Fruit fly (Drosophila melanogaster) whole organism, embryonic: ENCODE measurements around the gene ZnT86D.
A peak's percentile ranks its signal among the peaks of the same experiment; 100 is the strongest.

Experiments used
- Abd-B ChIP-seq: fragments of 200-800 bp; sonication (Bioruptor generic); optimal IDR thresholded peaks from 2 replicates; lab custom pipeline; 2018; ENCODE audit warnings: missing biosample characterization, mild to moderate bottlenecking, missing genetic modification characterization, moderate library complexity
- Bteb2 ChIP-seq: fragments of 200-800 bp; sonication (Bioruptor generic); optimal IDR thresholded peaks from 2 replicates; lab custom pipeline; 2016; ENCODE audit warnings: missing biosample characterization, missing genetic modification characterization
- CG10366 ChIP-seq: fragments of 200-800 bp; sonication (Bioruptor generic); IDR thresholded peaks from 2 replicates; pipeline ENCODE4 v1.3.6; 2022; ENCODE audit warnings: missing biosample characterization, missing genetic modification characterization
- CG10543 ChIP-seq: fragments of 200-800 bp; sonication (Bioruptor generic); optimal IDR thresholded peaks from 3 replicates; lab custom pipeline; 2017; ENCODE audit warnings: missing biosample characterization, mild to moderate bottlenecking, missing genetic modification characterization, moderate library complexity
- CG10565 ChIP-seq: fragments of 200-800 bp; sonication (Bioruptor generic); optimal IDR thresholded peaks from 3 replicates; lab custom pipeline; 2016; ENCODE audit warnings: missing biosample characterization, mild to moderate bottlenecking, missing genetic modification characterization
- CG11093 ChIP-seq: fragments of 200-800 bp; sonication (Bioruptor generic); IDR thresholded peaks from 3 replicates; pipeline ENCODE4 v1.3.6; 2022; ENCODE audit warnings: missing biosample characterization, missing genetic modification characterization
- CG11560 ChIP-seq: fragments of 200-800 bp; sonication (Bioruptor generic); IDR thresholded peaks from 3 replicates; pipeline ENCODE4 v1.3.6; 2022; ENCODE audit warnings: missing biosample characterization, missing genetic modification characterization
- CG12942 ChIP-seq: fragments of 200-800 bp; sonication (Bioruptor generic); optimal IDR thresholded peaks from 3 replicates; lab custom pipeline; 2016; ENCODE audit warnings: missing biosample characterization, missing genetic modification characterization
- CG13624 ChIP-seq: fragments of 200-800 bp; sonication (Bioruptor generic); optimal IDR thresholded peaks from 2 replicates; lab custom pipeline; 2016; ENCODE audit warnings: missing biosample characterization, missing genetic modification characterization
- CG14860 ChIP-seq: fragments of 200-800 bp; sonication (Bioruptor generic); IDR thresholded peaks from 3 replicates; pipeline ENCODE4 v1.3.6; 2022; ENCODE audit warnings: missing biosample characterization, missing genetic modification characterization; ENCODE audit not compliant: partially characterized antibody
- CG15073 ChIP-seq: fragments of 200-800 bp; sonication (Bioruptor generic); optimal IDR thresholded peaks from 2 replicates; lab custom pipeline; 2016; ENCODE audit warnings: missing biosample characterization, missing genetic modification characterization
- CG15601 ChIP-seq: fragments of 200-800 bp; sonication (Bioruptor generic); optimal IDR thresholded peaks from 3 replicates; lab custom pipeline; 2019; ENCODE audit warnings: missing biosample characterization, mild to moderate bottlenecking, missing genetic modification characterization, moderate library complexity
- CG15696 ChIP-seq: fragments of 200-800 bp; sonication (Bioruptor generic); optimal IDR thresholded peaks from 2 replicates; lab custom pipeline; 2019; ENCODE audit warnings: missing biosample characterization, mild to moderate bottlenecking, missing genetic modification characterization, moderate library complexity
- CG17359 ChIP-seq: fragments of 200-800 bp; sonication (Bioruptor generic); optimal IDR thresholded peaks from 3 replicates; lab custom pipeline; 2018; ENCODE audit warnings: missing biosample characterization, mild to moderate bottlenecking, missing genetic modification characterization, moderate library complexity
- CG18764 ChIP-seq: fragments of 200-800 bp; sonication (Bioruptor generic); optimal IDR thresholded peaks from 3 replicates; lab custom pipeline; 2016; ENCODE audit warnings: missing biosample characterization, missing genetic modification characterization
- CG2116 ChIP-seq: fragments of 200-800 bp; sonication (Bioruptor generic); optimal IDR thresholded peaks from 3 replicates; lab custom pipeline; 2018; ENCODE audit warnings: missing biosample characterization, mild to moderate bottlenecking, missing genetic modification characterization
- CG2129 ChIP-seq: fragments of 200-800 bp; sonication (Bioruptor generic); IDR thresholded peaks from 2 replicates; pipeline ENCODE4 v1.3.6; 2022; ENCODE audit warnings: missing biosample characterization, missing genetic modification characterization; ENCODE audit not compliant: partially characterized antibody
- CG2889 ChIP-seq: fragments of 200-800 bp; sonication (Bioruptor generic); IDR thresholded peaks from 3 replicates; pipeline ENCODE4 v1.3.6; 2022; ENCODE audit warnings: missing biosample characterization, missing genetic modification characterization
- CG33557 ChIP-seq: fragments of 200-800 bp; sonication (Bioruptor generic); optimal IDR thresholded peaks from 2 replicates; lab custom pipeline; 2019; ENCODE audit warnings: missing biosample characterization, mild to moderate bottlenecking, missing genetic modification characterization, moderate library complexity
- CG4328 ChIP-seq: fragments of 200-800 bp; sonication (Bioruptor generic); optimal IDR thresholded peaks from 3 replicates; lab custom pipeline; 2017; ENCODE audit warnings: missing biosample characterization, missing genetic modification reagents, missing genetic modification characterization
- CG7372 ChIP-seq: fragments of 200-800 bp; sonication (Bioruptor generic); IDR thresholded peaks from 2 replicates; pipeline ENCODE4 v1.3.6; 2022; ENCODE audit warnings: missing biosample characterization, missing genetic modification characterization
- CG7556 ChIP-seq: fragments of 200-800 bp; sonication (Bioruptor generic); optimal IDR thresholded peaks from 2 replicates; lab custom pipeline; 2017; ENCODE audit warnings: missing biosample characterization, mild to moderate bottlenecking, missing genetic modification characterization
- CG8924 ChIP-seq: fragments of 200-800 bp; optimal IDR thresholded peaks from 3 replicates; lab custom pipeline; 2019; ENCODE audit warnings: missing biosample characterization, mild to moderate bottlenecking, missing genetic modification characterization, moderate library complexity
- CTCF ChIP-seq: fragments of 200-800 bp; sonication (Bioruptor generic); optimal IDR thresholded peaks from 2 replicates; lab custom pipeline; 2017; ENCODE audit warnings: missing biosample characterization, mild to moderate bottlenecking, missing genetic modification characterization, moderate library complexity
- CrebB ChIP-seq: fragments of 200-800 bp; sonication (Bioruptor generic); optimal IDR thresholded peaks from 3 replicates; lab custom pipeline; 2018; ENCODE audit warnings: missing biosample characterization, mild to moderate bottlenecking, missing genetic modification characterization
- D19B ChIP-seq: fragments of 200-800 bp; sonication (Bioruptor generic); optimal IDR thresholded peaks from 2 replicates; lab custom pipeline; 2017; ENCODE audit warnings: missing biosample characterization, mild to moderate bottlenecking, missing genetic modification characterization
- Fer2 ChIP-seq: fragments of 200-800 bp; sonication (Bioruptor generic); optimal IDR thresholded peaks from 2 replicates; lab custom pipeline; 2018; ENCODE audit warnings: missing biosample characterization, mild to moderate bottlenecking, missing genetic modification characterization, moderate library complexity
- HLH4C ChIP-seq: fragments of 200-800 bp; sonication (Bioruptor generic); IDR thresholded peaks from 3 replicates; pipeline ENCODE4 v1.3.6; 2022; ENCODE audit warnings: missing biosample characterization, missing genetic modification characterization; ENCODE audit not compliant: partially characterized antibody
- Max ChIP-seq: fragments of 200-800 bp; sonication (Bioruptor generic); optimal IDR thresholded peaks from 2 replicates; lab custom pipeline; 2016; ENCODE audit warnings: missing biosample characterization, mild to moderate bottlenecking, missing genetic modification characterization
- Poxn ChIP-seq: fragments of 200-800 bp; sonication (Bioruptor generic); IDR thresholded peaks from 2 replicates; pipeline ENCODE4 v1.3.6; 2022; ENCODE audit warnings: missing biosample characterization, missing genetic modification characterization
- Sry-δ ChIP-seq: fragments of 200-800 bp; sonication (Bioruptor generic); optimal IDR thresholded peaks from 2 replicates; lab custom pipeline; 2016; ENCODE audit warnings: missing biosample characterization, missing genetic modification characterization
- TFAM ChIP-seq: fragments of 200-800 bp; sonication (Bioruptor generic); optimal IDR thresholded peaks from 2 replicates; lab custom pipeline; 2017; ENCODE audit warnings: missing biosample characterization, missing genetic modification characterization, inconsistent platforms
- chm ChIP-seq: fragments of 200-800 bp; sonication (Bioruptor generic); IDR thresholded peaks from 2 replicates; pipeline ENCODE4 v1.3.6; 2022; ENCODE audit warnings: missing biosample characterization, missing genetic modification characterization
- en ChIP-seq: fragments of 200-800 bp; sonication (Bioruptor generic); optimal IDR thresholded peaks from 2 replicates; lab custom pipeline; 2016; ENCODE audit warnings: missing biosample characterization, missing genetic modification characterization
- eve ChIP-seq, 2 experiments: fragments of >200 bp; optimal IDR thresholded peaks; 2 replicates each; lab custom pipeline; 2017; ENCODE audit warnings: missing biosample characterization in 2 of 2, missing genetic modification characterization in 2 of 2
- fd96Cb ChIP-seq: fragments of 200-800 bp; sonication (Bioruptor generic); optimal IDR thresholded peaks from 2 replicates; lab custom pipeline; 2018; ENCODE audit warnings: missing biosample characterization, mild to moderate bottlenecking, missing genetic modification characterization, moderate library complexity
- ftz-f1 ChIP-seq: fragments of 200-800 bp; sonication (Bioruptor generic); optimal IDR thresholded peaks from 2 replicates; lab custom pipeline; 2016; ENCODE audit warnings: missing biosample characterization, missing genetic modification characterization
- gce ChIP-seq: fragments of 200-800 bp; sonication (Bioruptor generic); IDR thresholded peaks from 3 replicates; pipeline ENCODE4 v1.3.6; 2022; ENCODE audit warnings: missing biosample characterization, missing genetic modification characterization
- grau ChIP-seq: fragments of 200-800 bp; optimal IDR thresholded peaks from 3 replicates; lab custom pipeline; 2019; ENCODE audit warnings: missing biosample characterization, mild to moderate bottlenecking, missing genetic modification characterization, moderate library complexity
- ind ChIP-seq: fragments of 200-800 bp; sonication (Bioruptor generic); optimal IDR thresholded peaks from 3 replicates; lab custom pipeline; 2016; ENCODE audit warnings: missing biosample characterization, missing genetic modification characterization
- kay ChIP-seq: fragments of 200-800 bp; sonication (Bioruptor generic); optimal IDR thresholded peaks from 2 replicates; lab custom pipeline; 2016; ENCODE audit warnings: missing biosample characterization, missing genetic modification characterization
- lmd ChIP-seq: fragments of 200-800 bp; sonication (Bioruptor generic); IDR thresholded peaks from 2 replicates; pipeline ENCODE4 v1.3.6; 2022; ENCODE audit warnings: missing biosample characterization, missing genetic modification characterization
- mirr ChIP-seq: fragments of 200-800 bp; sonication (Bioruptor generic); optimal IDR thresholded peaks from 3 replicates; lab custom pipeline; 2018; ENCODE audit warnings: missing biosample characterization, mild to moderate bottlenecking, missing genetic modification characterization
- ranshi ChIP-seq: fragments of 200-800 bp; sonication (Bioruptor generic); IDR thresholded peaks from 2 replicates; pipeline ENCODE4 v1.3.6; 2022; ENCODE audit warnings: missing biosample characterization, missing genetic modification characterization
- slbo ChIP-seq: fragments of 200-800 bp; sonication (Bioruptor generic); IDR thresholded peaks from 2 replicates; pipeline ENCODE4 v1.3.6; 2022; ENCODE audit warnings: missing biosample characterization, missing genetic modification characterization
- tll ChIP-seq, 2 experiments: fragments of 200-800 bp in 1 of 2; fragments of >200 bp in 1 of 2; sonication (Bioruptor generic) in 1 of 2; optimal IDR thresholded peaks; 2 replicates each; lab custom pipeline; 2017 to 2019; ENCODE audit warnings: missing biosample characterization in 2 of 2, missing genetic modification characterization in 2 of 2, mild to moderate bottlenecking in 1 of 2, moderate library complexity in 1 of 2
- tna ChIP-seq: fragments of 200-800 bp; sonication (Bioruptor generic); IDR thresholded peaks from 2 replicates; pipeline ENCODE4 v1.3.6; 2022; ENCODE audit warnings: missing biosample characterization, missing genetic modification characterization; ENCODE audit not compliant: partially characterized antibody
- usp ChIP-seq: fragments of >200 bp; optimal IDR thresholded peaks from 2 replicates; lab custom pipeline; 2017; ENCODE audit warnings: missing biosample characterization, missing genetic modification characterization
- z ChIP-seq: fragments of 200-800 bp; sonication (Bioruptor generic); IDR thresholded peaks from 3 replicates; pipeline ENCODE4 v1.3.6; 2022; ENCODE audit warnings: missing biosample characterization, missing genetic modification characterization

The ZnT86D gene

dm6 chr3R:11221437-11222230, 7.3 kb upstream of the ZnT86D start, which contains the start of the genes CG6693 and RpL3 (continued):
- TF ChIP-seq fd96Cb (tag; lab: Kevin White, UChicago): peak; percentile 51
- TF ChIP-seq slbo: peak; percentile 59
- TF ChIP-seq Max (GFP tag; lab: Kevin White, UChicago): peak; percentile 86
- TF ChIP-seq CG17359 (tag; lab: Kevin White, UChicago): peak; percentile 84
- peak; percentile 14 for TF ChIP-seq kay (GFP tag; lab: Kevin White, UChicago)
- TF ChIP-seq CG10366 (GFP tag; lab: Robert Waterston, UW): peak; percentile 27; the same call in 1 of the 2 replicates
- TF ChIP-seq CG15073 (GFP tag; lab: Kevin White, UChicago): no peak
- TF ChIP-seq eve (GFP tag; optimal IDR thresholded peaks at IDR 0.05; lab: Kevin White, UChicago): no peak
- peak; percentile 28; the same call in 2 of the 3 replicates for TF ChIP-seq HLH4C
- TF ChIP-seq CG2889: no peak
- no peak for TF ChIP-seq usp
- TF ChIP-seq CrebB (tag; lab: Kevin White, UChicago): peak; percentile 89
- peak; percentile 27 for TF ChIP-seq Bteb2 (GFP tag; lab: Kevin White, UChicago)
- peak; percentile 32 for TF ChIP-seq ind
- TF ChIP-seq CG15696: peak; percentile 42
- TF ChIP-seq tna (GFP tag; lab: Robert Waterston, UW): peak; percentile 27; the same call in 1 of the 2 replicates
- TF ChIP-seq gce (GFP tag; lab: Robert Waterston, UW): peak; percentile 84
- peak; percentile 56 for TF ChIP-seq CG7556 (GFP tag; lab: Kevin White, UChicago)
- peak; percentile 64 for TF ChIP-seq CTCF (GFP tag; lab: Kevin White, UChicago)
- peak; percentile 62 for TF ChIP-seq CG18764
- TF ChIP-seq ranshi (GFP tag; lab: Robert Waterston, UW): peak; percentile 49; the same call in 1 of the 2 replicates
- TF ChIP-seq chm (GFP tag; lab: Robert Waterston, UW): peak; percentile 94
- no peak for TF ChIP-seq Poxn (GFP tag; lab: Robert Waterston, UW)
- TF ChIP-seq CG33557 (GFP tag; lab: Kevin White, UChicago): peak; percentile 45
- TF ChIP-seq CG11093 (GFP tag; lab: Robert Waterston, UW): no peak
- TF ChIP-seq TFAM: no peak
- peak; percentile 71 for TF ChIP-seq Sry-δ (GFP tag; lab: Kevin White, UChicago)
- no peak; the same call in 2 of the 3 replicates for TF ChIP-seq CG11560 (tag; lab: Robert Waterston, UW)
- no peak for TF ChIP-seq CG10565 (GFP tag; lab: Kevin White, UChicago)
- no peak for TF ChIP-seq en
- peak; percentile 82 for TF ChIP-seq CG10543 (GFP tag; lab: Kevin White, UChicago)
- TF ChIP-seq CG13624 (GFP tag; lab: Kevin White, UChicago): peak; percentile 72
- TF ChIP-seq CG2116 (GFP tag; lab: Kevin White, UChicago): peak; percentile 70
- peak; percentile 56; the same call in 1 of the 3 replicates for TF ChIP-seq z (GFP tag; lab: Robert Waterston, UW)
- peak; percentile 90 for TF ChIP-seq mirr (GFP tag; lab: Kevin White, UChicago)
- TF ChIP-seq CG2129 (GFP tag; lab: Robert Waterston, UW): no peak
- TF ChIP-seq Abd-B (GFP tag; lab: Kevin White, UChicago): no peak
- peak; percentile 75 for TF ChIP-seq CG15601 (tag; lab: Kevin White, UChicago)
- TF ChIP-seq Fer2 (tag; lab: Kevin White, UChicago): peak; percentile 28
- TF ChIP-seq CG12942 (GFP tag; lab: Kevin White, UChicago): peak; percentile 19
- no peak for TF ChIP-seq tll (GFP tag; optimal IDR thresholded peaks at IDR 0.05; lab: Kevin White, UChicago)
- TF ChIP-seq CG4328 (GFP tag; lab: Kevin White, UChicago): peak; percentile 84
- TF ChIP-seq CG14860 (GFP tag; lab: Robert Waterston, UW): no peak
- TF ChIP-seq grau: peak; percentile 77
- peak; percentile 86 for TF ChIP-seq CG8924
- TF ChIP-seq D19B (GFP tag; lab: Kevin White, UChicago): peak; percentile 53
- TF ChIP-seq lmd: no peak; the same call in 1 of the 2 replicates
- TF ChIP-seq CG7372 (GFP tag; lab: Robert Waterston, UW): no peak
- no peak for TF ChIP-seq ftz-f1 (GFP tag; lab: Kevin White, UChicago)
